Worm (Caenorhabditis elegans): Measurements from ENCODE around the gene ndx-3.

ce11 chrII:4937743-4938142, 15.6 kb upstream of the ndx-3 start, which contains the start of gene ZK546.4:
- no peak for TF ChIP-seq cog-1 (tag; optimal IDR thresholded peaks at IDR 0.05)
- no peak for TF ChIP-seq tab-1 (GFP tag; IDR thresholded peaks at IDR 0.05)
- no peak for TF ChIP-seq flt-1 (GFP tag; IDR thresholded peaks at IDR 0.05)
- no peak for TF ChIP-seq T22C8.4 (GFP tag; IDR thresholded peaks at IDR 0.05)
- no peak for TF ChIP-seq ref-1 (GFP tag; conservative IDR thresholded peaks at IDR 0.05)
- TF ChIP-seq klf-2 (GFP tag; conservative IDR thresholded peaks at IDR 0.05) = no peak
- no peak for TF ChIP-seq med-1 (GFP tag; optimal IDR thresholded peaks at IDR 0.05; ENCODE audit: insufficient read depth)

Measured in whole organism, midembryonic.